Worm (Caenorhabditis elegans) whole organism, L2 larva: ENCODE results near the gene mtm-5.

ENCODE experiments used
- C34F6.9 ChIP-seq: fragments of 150-350 bp; optimal IDR thresholded peaks from 2 replicates; lab custom pipeline; 2014; ENCODE audit warnings: missing biosample characterization, missing genetic modification characterization
- F13H6.1 ChIP-seq: sonication (generic microtip); optimal IDR thresholded peaks from 2 replicates; lab custom pipeline; 2016; ENCODE audit warnings: missing genetic modification characterization, missing compliant biosample characterization
- R02D3.7 ChIP-seq: fragments of 150-350 bp; optimal IDR thresholded peaks from 2 replicates; lab custom pipeline; 2014; ENCODE audit warnings: missing biosample characterization, missing genetic modification characterization
- ZK546.5 ChIP-seq: sonication (generic microtip); optimal IDR thresholded peaks from 2 replicates; lab custom pipeline; 2017; ENCODE audit warnings: missing biosample characterization, missing genetic modification characterization
- alr-1 ChIP-seq: fragments of 150-350 bp; optimal IDR thresholded peaks from 2 replicates; lab custom pipeline; 2014; ENCODE audit warnings: missing biosample characterization, missing genetic modification characterization
- ama-1 ChIP-seq: fragments of 150-350 bp; optimal IDR thresholded peaks from 2 replicates; lab custom pipeline; 2018; ENCODE audit warnings: inconsistent platforms
- ceh-16 ChIP-seq: fragments of 150-350 bp; optimal IDR thresholded peaks from 2 replicates; lab custom pipeline; 2014; ENCODE audit warnings: missing biosample characterization, missing genetic modification characterization
- ceh-82 ChIP-seq: fragments of 150-350 bp; optimal IDR thresholded peaks from 2 replicates; lab custom pipeline; 2014; ENCODE audit warnings: missing biosample characterization, missing genetic modification characterization
- crh-2 ChIP-seq: sonication (generic microtip); optimal IDR thresholded peaks from 2 replicates; lab custom pipeline; 2017; ENCODE audit warnings: missing biosample characterization, missing genetic modification characterization
- egl-27 ChIP-seq: sonication (generic microtip); optimal IDR thresholded peaks from 3 replicates; lab custom pipeline; 2017; ENCODE audit warnings: missing biosample characterization, missing genetic modification reagents, missing genetic modification characterization
- elt-1 ChIP-seq: fragments of 150-350 bp; optimal IDR thresholded peaks from 2 replicates; lab custom pipeline; 2014; ENCODE audit warnings: missing biosample characterization, missing genetic modification characterization
- elt-3 ChIP-seq: sonication (generic microtip); optimal IDR thresholded peaks from 2 replicates; lab custom pipeline; 2017; ENCODE audit warnings: missing biosample characterization, missing genetic modification characterization
- fos-1 ChIP-seq: fragments of 150-350 bp; optimal IDR thresholded peaks from 2 replicates; lab custom pipeline; 2014; ENCODE audit warnings: missing biosample characterization, missing genetic modification characterization
- gmeb-1 ChIP-seq: fragments of 150-350 bp; optimal IDR thresholded peaks from 2 replicates; lab custom pipeline; 2014; ENCODE audit warnings: missing biosample characterization, missing genetic modification characterization
- lin-39 ChIP-seq: fragments of 150-350 bp; optimal IDR thresholded peaks from 2 replicates; lab custom pipeline; 2014; ENCODE audit warnings: missing biosample characterization, missing genetic modification reagents, missing genetic modification characterization
- mab-5 ChIP-seq: fragments of 150-350 bp; optimal IDR thresholded peaks from 2 replicates; lab custom pipeline; 2014; ENCODE audit warnings: missing biosample characterization, missing genetic modification characterization
- mdl-1 ChIP-seq, 2 experiments: fragments of 150-350 bp in 1 of 2; sonication (generic microtip) in 1 of 2; optimal IDR thresholded peaks; 2 replicates each; lab custom pipeline; 2017; ENCODE audit warnings: missing biosample characterization in 2 of 2, missing genetic modification characterization in 2 of 2
- nhr-11 ChIP-seq: fragments of 150-350 bp; optimal IDR thresholded peaks from 2 replicates; lab custom pipeline; 2014; ENCODE audit warnings: missing biosample characterization, missing genetic modification characterization
- nhr-12 ChIP-seq: fragments of 150-350 bp; optimal IDR thresholded peaks from 2 replicates; lab custom pipeline; 2014; ENCODE audit warnings: missing biosample characterization, missing genetic modification characterization
- nhr-129 ChIP-seq: fragments of 150-350 bp; optimal IDR thresholded peaks from 2 replicates; lab custom pipeline; 2014; ENCODE audit warnings: missing biosample characterization, missing genetic modification characterization
- nhr-21 ChIP-seq: fragments of 150-350 bp; optimal IDR thresholded peaks from 2 replicates; lab custom pipeline; 2014; ENCODE audit warnings: missing biosample characterization, missing genetic modification characterization
- nhr-23 ChIP-seq: fragments of 150-350 bp; optimal IDR thresholded peaks from 2 replicates; lab custom pipeline; 2014; ENCODE audit warnings: missing biosample characterization, missing genetic modification reagents, missing genetic modification characterization
- nhr-237 ChIP-seq: fragments of 150-350 bp; optimal IDR thresholded peaks from 2 replicates; lab custom pipeline; 2014; ENCODE audit warnings: missing biosample characterization, missing genetic modification characterization
- nhr-25 ChIP-seq: fragments of 150-350 bp; sonication (generic microtip); optimal IDR thresholded peaks from 3 replicates; lab custom pipeline; 2014; ENCODE audit warnings: missing biosample characterization, missing genetic modification characterization
- nhr-77 ChIP-seq: fragments of 150-350 bp; optimal IDR thresholded peaks from 2 replicates; lab custom pipeline; 2014; ENCODE audit warnings: missing biosample characterization, missing genetic modification characterization
- peb-1 ChIP-seq: fragments of 150-350 bp; optimal IDR thresholded peaks from 2 replicates; lab custom pipeline; 2014; ENCODE audit warnings: missing biosample characterization, missing genetic modification characterization
- sem-4 ChIP-seq: fragments of 150-350 bp; optimal IDR thresholded peaks from 2 replicates; lab custom pipeline; 2014; ENCODE audit warnings: missing biosample characterization, missing genetic modification reagents, missing genetic modification characterization
- skn-1 ChIP-seq: sonication (generic microtip); optimal IDR thresholded peaks from 2 replicates; lab custom pipeline; 2017; ENCODE audit warnings: missing biosample characterization, missing genetic modification characterization
- sma-3 ChIP-seq: sonication (generic microtip); optimal IDR thresholded peaks from 2 replicates; lab custom pipeline; 2016; ENCODE audit warnings: missing genetic modification reagents, missing genetic modification characterization, missing compliant biosample characterization
- sma-9 ChIP-seq, 2 experiments: fragments of 150-350 bp in 1 of 2; sonication (generic microtip) in 1 of 2; optimal IDR thresholded peaks; 2 replicates each; lab custom pipeline; 2014 to 2016; ENCODE audit warnings: missing genetic modification characterization in 2 of 2, mild to moderate bottlenecking in 1 of 2, missing biosample characterization in 1 of 2, missing compliant biosample characterization in 1 of 2, missing genetic modification reagents in 1 of 2, moderate library complexity in 1 of 2
- snpc-4 ChIP-seq: fragments of 150-350 bp; optimal IDR thresholded peaks from 2 replicates; lab custom pipeline; 2014; ENCODE audit warnings: missing biosample characterization, missing genetic modification characterization
- ztf-1 ChIP-seq: fragments of 200-800 bp; sonication (Bioruptor generic); conservative IDR thresholded peaks from 2 replicates; pipeline ENCODE4 v1.3.6; 2022; ENCODE audit warnings: missing genetic modification characterization, missing compliant biosample characterization
- ztf-11 ChIP-seq: sonication (generic microtip); optimal IDR thresholded peaks from 2 replicates; lab custom pipeline; 2017; ENCODE audit warnings: missing biosample characterization, missing genetic modification characterization
- ztf-4 ChIP-seq: fragments of 150-350 bp; optimal IDR thresholded peaks from 2 replicates; lab custom pipeline; 2014; ENCODE audit warnings: missing biosample characterization, missing genetic modification characterization

mtm-5 gene

ce11 chrX:5244041-5244440 is 833 bp upstream of the mtm-5 start, which contains the start of gene Y34B4A.7 (continued):
- TF ChIP-seq mab-5 (tag; lab: Kevin White, UChicago) (peak; percentile 73), ceh-16 (tag; lab: Kevin White, UChicago) (peak; percentile 78), egl-27 (peak; percentile 1)

ce11 chrX:5238246-5238645 is 5.0 kb downstream of the mtm-5 start:
- TF ChIP-seq nhr-21 (tag; lab: Kevin White, UChicago) (no peak), R02D3.7 (no peak), fos-1 (tag; lab: Kevin White, UChicago) (no peak), ama-1 (lab: Kevin White, UChicago) (no peak), nhr-77 (tag; lab: Kevin White, UChicago) (no peak), nhr-11 (tag; lab: Kevin White, UChicago) (no peak), sem-4 (tag; lab: Kevin White, UChicago) (no peak), ceh-82 (tag; lab: Kevin White, UChicago) (no peak), snpc-4 (tag; lab: Kevin White, UChicago) (no peak), nhr-25 (tag; lab: Kevin White, UChicago) (no peak), lin-39 (no peak), mdl-1 (tag; optimal IDR thresholded peaks at IDR 0.05; lab: Kevin White, UChicago) (no peak), ZK546.5 (tag; lab: Kevin White, UChicago) (no peak)

- no peak for TF ChIP-seq alr-1 (tag; lab: Kevin White, UChicago)
- TF ChIP-seq sem-4 (tag; lab: Kevin White, UChicago): no peak
- TF ChIP-seq fos-1 (tag; lab: Kevin White, UChicago): no peak
- TF ChIP-seq ztf-11 (tag; lab: Kevin White, UChicago): no peak
- TF ChIP-seq nhr-129 (tag; lab: Kevin White, UChicago): no peak
- TF ChIP-seq nhr-77 (tag; lab: Kevin White, UChicago): no peak
- no peak for TF ChIP-seq ztf-1 (GFP tag; lab: Robert Waterston, UW)
- TF ChIP-seq ztf-4: no peak
- TF ChIP-seq lin-39: no peak
- TF ChIP-seq elt-3: no peak
- no peak for TF ChIP-seq gmeb-1 (tag; lab: Kevin White, UChicago)
- TF ChIP-seq skn-1 (tag; lab: Kevin White, UChicago): no peak
- TF ChIP-seq ZK546.5 (tag; lab: Kevin White, UChicago): no peak
Measured at ce11 chrX:5226265-5226664, 16.9 kb downstream of the mtm-5 start, which contains the start of gene H28G03.3. Gene H28G03.3 (minus strand): TSS chrX:5226365.

ce11 chrX:5218323-5218722 is 24.9 kb downstream of the mtm-5 start:
- TF ChIP-seq mdl-1 (tag; optimal IDR thresholded peaks at IDR 0.05; lab: Kevin White, UChicago): no peak
- no peak for TF ChIP-seq mab-5 (tag; lab: Kevin White, UChicago)
- no peak for TF ChIP-seq crh-2
- TF ChIP-seq elt-1 (tag; lab: Kevin White, UChicago): no peak
- TF ChIP-seq nhr-25 (tag; lab: Kevin White, UChicago): no peak
- TF ChIP-seq R02D3.7: no peak
- TF ChIP-seq fos-1 (tag; lab: Kevin White, UChicago): no peak

- no peak for TF ChIP-seq F13H6.1 (tag; lab: Kevin White, UChicago)
- no peak for TF ChIP-seq sma-3 (GFP tag; lab: Kevin White, UChicago)
- TF ChIP-seq C34F6.9: no peak
- no peak for TF ChIP-seq nhr-12 (tag; lab: Kevin White, UChicago)
- TF ChIP-seq nhr-11 (tag; lab: Kevin White, UChicago): no peak
- TF ChIP-seq peb-1 (tag; lab: Kevin White, UChicago): no peak
- TF ChIP-seq R02D3.7: no peak
- no peak for TF ChIP-seq skn-1 (tag; lab: Kevin White, UChicago)
- no peak for TF ChIP-seq nhr-25 (tag; lab: Kevin White, UChicago)
- no peak for TF ChIP-seq nhr-23 (tag; lab: Kevin White, UChicago)
- TF ChIP-seq sma-9 (GFP tag; optimal IDR thresholded peaks at IDR 0.05; lab: Kevin White, UChicago): no peak
- TF ChIP-seq sma-9 (tag; optimal IDR thresholded peaks at IDR 0.05; lab: Kevin White, UChicago): no peak
- TF ChIP-seq nhr-237 (tag; lab: Kevin White, UChicago): no peak
Measured at ce11 chrX:5216063-5216462, 27.1 kb downstream of the mtm-5 start, which contains the start of gene hrpa-2. Gene hrpa-2 (plus strand): TSS chrX:5216363.
